Fruit fly (Drosophila melanogaster) whole organism, embryonic: ENCODE data around the gene CG5697.
A peak's percentile ranks its signal among the peaks of the same experiment; 100 is the strongest.

Source experiments
- BtbVII ChIP-seq: fragments of 200-800 bp; sonication (Bioruptor generic); optimal IDR thresholded peaks from 3 replicates; lab custom pipeline; 2017; ENCODE audit warnings: missing biosample characterization, mild to moderate bottlenecking, missing genetic modification characterization
- CG10462 ChIP-seq: fragments of 200-800 bp; sonication (Bioruptor generic); optimal IDR thresholded peaks from 2 replicates; lab custom pipeline; 2016; ENCODE audit warnings: missing biosample characterization, missing genetic modification characterization
- CG12071 ChIP-seq: fragments of 200-800 bp; sonication (Bioruptor generic); optimal IDR thresholded peaks from 3 replicates; lab custom pipeline; 2018; ENCODE audit warnings: missing biosample characterization, mild to moderate bottlenecking, missing genetic modification characterization
- CG12219 ChIP-seq: fragments of 200-800 bp; sonication (Bioruptor generic); optimal IDR thresholded peaks from 3 replicates; lab custom pipeline; 2018; ENCODE audit warnings: missing biosample characterization, mild to moderate bottlenecking, missing genetic modification characterization
- CG12391 ChIP-seq: fragments of 200-800 bp; sonication (Bioruptor generic); optimal IDR thresholded peaks from 3 replicates; lab custom pipeline; 2018; ENCODE audit warnings: missing biosample characterization, mild to moderate bottlenecking, missing genetic modification characterization, moderate library complexity
- CG14860 ChIP-seq: fragments of 200-800 bp; sonication (Bioruptor generic); IDR thresholded peaks from 3 replicates; pipeline ENCODE4 v1.3.6; 2022; ENCODE audit warnings: missing biosample characterization, missing genetic modification characterization; ENCODE audit not compliant: partially characterized antibody
- CG17829 ChIP-seq: fragments of 200-800 bp; optimal IDR thresholded peaks from 2 replicates; lab custom pipeline; 2019; ENCODE audit warnings: missing biosample characterization, mild to moderate bottlenecking, missing genetic modification characterization, moderate library complexity
- CG1832 ChIP-seq: fragments of 200-800 bp; sonication (Bioruptor generic); optimal IDR thresholded peaks from 2 replicates; lab custom pipeline; 2017; ENCODE audit warnings: missing biosample characterization, mild to moderate bottlenecking, missing genetic modification characterization, inconsistent platforms
- CG18599 ChIP-seq: fragments of 200-800 bp; sonication (Bioruptor generic); optimal IDR thresholded peaks from 3 replicates; lab custom pipeline; 2017; ENCODE audit warnings: missing biosample characterization, missing genetic modification characterization, mild to moderate bottlenecking, moderate library complexity, missing genetic modification reagents
- CG4360 ChIP-seq: fragments of 200-800 bp; sonication (Bioruptor generic); IDR thresholded peaks from 2 replicates; pipeline ENCODE4 v1.3.6; 2022; ENCODE audit warnings: missing biosample characterization, missing genetic modification characterization
- CG7987 ChIP-seq: fragments of 200-800 bp; sonication (Bioruptor generic); optimal IDR thresholded peaks from 2 replicates; lab custom pipeline; 2018; ENCODE audit warnings: missing biosample characterization, mild to moderate bottlenecking, missing genetic modification characterization, moderate library complexity
- CG8281 ChIP-seq: fragments of 200-800 bp; sonication (Bioruptor generic); optimal IDR thresholded peaks from 2 replicates; lab custom pipeline; 2018; ENCODE audit warnings: missing biosample characterization, mild to moderate bottlenecking, missing genetic modification characterization, moderate library complexity
- CG8290 ChIP-seq, 3 experiments: fragments of 200-800 bp; sonication (Bioruptor generic); optimal IDR thresholded peaks; 2 replicates each; lab custom pipeline; 2016 to 2019; ENCODE audit warnings: missing biosample characterization in 3 of 3, missing genetic modification characterization in 3 of 3, mild to moderate bottlenecking in 2 of 3, moderate library complexity in 1 of 3
- Dek ChIP-seq: fragments of 200-800 bp; sonication (Bioruptor generic); optimal IDR thresholded peaks from 3 replicates; lab custom pipeline; 2019; ENCODE audit warnings: missing biosample characterization, mild to moderate bottlenecking, missing genetic modification characterization, moderate library complexity
- Doc2 ChIP-seq: fragments of 200-800 bp; sonication (Bioruptor generic); IDR thresholded peaks from 2 replicates; pipeline ENCODE4 v1.3.6; 2022; ENCODE audit warnings: missing biosample characterization, missing genetic modification characterization
- Eip74EF ChIP-seq, 2 experiments: fragments of 200-800 bp in 1 of 2; fragments of >200 bp in 1 of 2; sonication (Bioruptor generic) in 1 of 2; optimal IDR thresholded peaks; 2 replicates each; lab custom pipeline; 2017 to 2019; ENCODE audit warnings: missing biosample characterization in 2 of 2, missing genetic modification characterization in 2 of 2, mild to moderate bottlenecking in 1 of 2, moderate library complexity in 1 of 2
- Fer1 ChIP-seq: fragments of 200-800 bp; sonication (Bioruptor generic); optimal IDR thresholded peaks from 2 replicates; lab custom pipeline; 2017; ENCODE audit warnings: missing biosample characterization, mild to moderate bottlenecking, missing genetic modification characterization
- HHEX ChIP-seq: fragments of 200-800 bp; sonication (Bioruptor generic); optimal IDR thresholded peaks from 3 replicates; lab custom pipeline; 2017; ENCODE audit warnings: missing biosample characterization, mild to moderate bottlenecking, missing genetic modification characterization, missing genetic modification reagents
- HLH4C ChIP-seq: fragments of 200-800 bp; sonication (Bioruptor generic); IDR thresholded peaks from 3 replicates; pipeline ENCODE4 v1.3.6; 2022; ENCODE audit warnings: missing biosample characterization, missing genetic modification characterization; ENCODE audit not compliant: partially characterized antibody
- Hand ChIP-seq: fragments of 200-800 bp; sonication (Bioruptor generic); optimal IDR thresholded peaks from 2 replicates; lab custom pipeline; 2017; ENCODE audit warnings: mild to moderate bottlenecking, missing biosample characterization, missing genetic modification reagents, missing genetic modification characterization
- Hr3 ChIP-seq: fragments of 200-800 bp; sonication (Bioruptor generic); optimal IDR thresholded peaks from 3 replicates; lab custom pipeline; 2016; ENCODE audit warnings: missing biosample characterization, missing genetic modification characterization
- Hr39 ChIP-seq: fragments of >200 bp; optimal IDR thresholded peaks from 2 replicates; lab custom pipeline; 2017
- Jarid2 ChIP-seq: fragments of 200-800 bp; sonication (Bioruptor generic); optimal IDR thresholded peaks from 3 replicates; lab custom pipeline; 2017; ENCODE audit warnings: mild to moderate bottlenecking, missing biosample characterization, missing genetic modification reagents, missing genetic modification characterization
- Kr ChIP-seq: fragments of 200-800 bp; sonication (Bioruptor generic); optimal IDR thresholded peaks from 2 replicates; lab custom pipeline; 2017; ENCODE audit warnings: missing biosample characterization, mild to moderate bottlenecking, missing genetic modification characterization
- Med ChIP-seq: fragments of 200-800 bp; sonication (Bioruptor generic); peaks from one replicate; lab custom pipeline; 2016; ENCODE audit warnings: missing biosample characterization, missing genetic modification characterization, mild to moderate bottlenecking, inconsistent platforms, moderate library complexity
- Meics ChIP-seq: fragments of 200-800 bp; sonication (Bioruptor generic); optimal IDR thresholded peaks from 2 replicates; lab custom pipeline; 2017; ENCODE audit warnings: missing biosample characterization, mild to moderate bottlenecking, missing genetic modification characterization
- Nf-YC ChIP-seq: fragments of 200-800 bp; optimal IDR thresholded peaks from 3 replicates; lab custom pipeline; 2019; ENCODE audit warnings: missing biosample characterization, mild to moderate bottlenecking, missing genetic modification characterization, moderate library complexity
- PHDP ChIP-seq: fragments of 200-800 bp; sonication (Bioruptor generic); optimal IDR thresholded peaks from 3 replicates; lab custom pipeline; 2018; ENCODE audit warnings: missing biosample characterization, mild to moderate bottlenecking, missing genetic modification characterization, moderate library complexity
- Sox102F ChIP-seq: fragments of 200-800 bp; sonication (Bioruptor generic); optimal IDR thresholded peaks from 2 replicates; lab custom pipeline; 2018; ENCODE audit warnings: missing biosample characterization, mild to moderate bottlenecking, missing genetic modification characterization, moderate library complexity
- Sry-δ ChIP-seq: fragments of 200-800 bp; sonication (Bioruptor generic); optimal IDR thresholded peaks from 2 replicates; lab custom pipeline; 2016; ENCODE audit warnings: missing biosample characterization, missing genetic modification characterization
- Ssrp ChIP-seq: fragments of 200-800 bp; sonication (Bioruptor generic); optimal IDR thresholded peaks from 2 replicates; lab custom pipeline; 2018; ENCODE audit warnings: missing biosample characterization, mild to moderate bottlenecking, missing genetic modification characterization, moderate library complexity
- abd-A ChIP-seq: fragments of 200-800 bp; sonication (Bioruptor generic); optimal IDR thresholded peaks from 3 replicates; lab custom pipeline; 2019; ENCODE audit warnings: missing biosample characterization, mild to moderate bottlenecking, missing genetic modification characterization, moderate library complexity
- ewg ChIP-seq: fragments of 200-800 bp; sonication (Bioruptor generic); optimal IDR thresholded peaks from 3 replicates; lab custom pipeline; 2017; ENCODE audit warnings: mild to moderate bottlenecking, missing biosample characterization, missing genetic modification reagents, missing genetic modification characterization
- fd64A ChIP-seq: fragments of 200-800 bp; sonication (Bioruptor generic); optimal IDR thresholded peaks from 3 replicates; lab custom pipeline; 2018; ENCODE audit warnings: missing biosample characterization, mild to moderate bottlenecking, missing genetic modification characterization
- mam ChIP-seq: fragments of 200-800 bp; sonication (Bioruptor generic); optimal IDR thresholded peaks from 3 replicates; lab custom pipeline; 2016; ENCODE audit warnings: missing biosample characterization, missing genetic modification characterization
- peb ChIP-seq: fragments of 200-800 bp; sonication (Bioruptor generic); IDR thresholded peaks from 2 replicates; pipeline ENCODE4 v1.3.6; 2022; ENCODE audit warnings: missing biosample characterization, missing genetic modification characterization
- rib ChIP-seq: fragments of 200-800 bp; sonication (Bioruptor generic); IDR thresholded peaks from 2 replicates; pipeline ENCODE4 v1.3.6; 2022; ENCODE audit warnings: missing biosample characterization, missing genetic modification characterization
- ro ChIP-seq: fragments of 200-800 bp; sonication (Bioruptor generic); IDR thresholded peaks from 2 replicates; pipeline ENCODE4 v1.3.6; 2022; ENCODE audit warnings: missing biosample characterization, missing genetic modification characterization
- run ChIP-seq: fragments of 200-800 bp; sonication (Bioruptor generic); optimal IDR thresholded peaks from 3 replicates; lab custom pipeline; 2018; ENCODE audit warnings: missing biosample characterization, mild to moderate bottlenecking, missing genetic modification characterization
- salm ChIP-seq: fragments of 200-800 bp; sonication (Bioruptor generic); optimal IDR thresholded peaks from 2 replicates; lab custom pipeline; 2018; ENCODE audit warnings: missing biosample characterization, mild to moderate bottlenecking, missing genetic modification characterization
- sens-2 ChIP-seq: fragments of 200-800 bp; sonication (Bioruptor generic); IDR thresholded peaks from 2 replicates; pipeline ENCODE4 v1.3.6; 2022; ENCODE audit warnings: missing biosample characterization, missing genetic modification characterization
- tap ChIP-seq: fragments of 200-800 bp; optimal IDR thresholded peaks from 3 replicates; lab custom pipeline; 2019; ENCODE audit warnings: missing biosample characterization, mild to moderate bottlenecking, missing genetic modification characterization, moderate library complexity
- tna ChIP-seq: fragments of 200-800 bp; sonication (Bioruptor generic); IDR thresholded peaks from 2 replicates; pipeline ENCODE4 v1.3.6; 2022; ENCODE audit warnings: missing biosample characterization, missing genetic modification characterization; ENCODE audit not compliant: partially characterized antibody
- twi ChIP-seq: fragments of 200-800 bp; optimal IDR thresholded peaks from 2 replicates; lab custom pipeline; 2019; ENCODE audit warnings: missing biosample characterization, mild to moderate bottlenecking, missing genetic modification characterization, moderate library complexity
- unc-4 ChIP-seq: fragments of 200-800 bp; sonication (Bioruptor generic); IDR thresholded peaks from 2 replicates; pipeline ENCODE4 v1.3.6; 2022; ENCODE audit warnings: missing biosample characterization, missing genetic modification characterization; ENCODE audit not compliant: partially characterized antibody
- usp ChIP-seq: fragments of >200 bp; optimal IDR thresholded peaks from 2 replicates; lab custom pipeline; 2017; ENCODE audit warnings: missing biosample characterization, missing genetic modification characterization
- yki ChIP-seq: fragments of >200 bp; optimal IDR thresholded peaks from 3 replicates; lab custom pipeline; 2018
- zen2 ChIP-seq: fragments of 200-800 bp; sonication (Bioruptor generic); IDR thresholded peaks from 3 replicates; pipeline ENCODE4 v1.3.6; 2022; ENCODE audit warnings: missing biosample characterization, missing genetic modification characterization; ENCODE audit not compliant: partially characterized antibody

The CG5697 gene

DNA sequence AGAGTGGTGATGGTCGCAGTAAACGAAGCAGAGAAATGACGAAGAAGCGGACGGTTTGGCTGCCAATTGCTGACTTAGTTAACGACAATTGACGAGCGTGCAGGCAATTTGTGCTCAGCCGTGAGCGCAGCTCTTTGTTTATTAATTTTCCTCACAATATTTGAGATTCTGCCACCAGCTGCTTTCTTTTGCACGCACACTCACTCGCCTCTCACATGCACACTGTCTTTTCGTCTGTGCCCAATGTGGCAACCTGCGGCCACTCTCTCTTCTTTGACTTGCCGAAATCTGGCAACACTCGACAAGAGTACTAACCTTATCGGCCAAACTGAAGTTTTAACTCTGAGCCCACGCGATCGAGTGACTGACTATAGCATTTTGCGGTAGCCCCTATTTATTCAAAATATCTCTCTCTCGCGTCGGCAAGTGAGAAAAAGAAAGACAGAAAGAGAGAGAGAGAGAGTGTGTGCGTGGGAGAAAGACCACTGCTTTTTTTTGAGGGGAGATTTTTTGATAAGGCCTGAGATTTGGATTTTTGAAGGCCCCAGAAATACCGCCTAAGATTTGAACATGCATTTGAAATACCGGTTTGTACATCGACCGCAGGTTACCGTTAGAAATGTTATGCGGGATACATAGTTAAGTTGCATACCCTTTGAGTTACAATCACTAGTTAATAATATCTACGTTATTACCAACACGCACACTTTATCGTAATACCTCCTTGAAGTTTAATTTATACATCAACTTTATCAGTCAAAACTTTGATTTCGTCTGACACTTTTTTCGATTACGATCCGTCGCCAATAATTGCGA lies 44.9 kb downstream of the CG5697 start, which contains the start of gene Mvl (continued):
- no peak for TF ChIP-seq Hr39
- TF ChIP-seq tna = 0 out of 2 replicates have a peak, but pooled peaks have one; percentile 19
- TF ChIP-seq usp = no peak
- TF ChIP-seq peb (GFP tag; lab: Robert Waterston, UW) = no peak
- peak; percentile 78 for TF ChIP-seq CG7987 (GFP tag; lab: Kevin White, UChicago)
- TF ChIP-seq rib = no peak; the same call in 1 of the 2 replicates
- TF ChIP-seq Nf-YC (tag; lab: Kevin White, UChicago) = peak; percentile 12
- no peak for TF ChIP-seq tap (tag; lab: Kevin White, UChicago)
- TF ChIP-seq Sox102F (GFP tag; lab: Kevin White, UChicago) = no peak
- TF ChIP-seq sens-2 = 0 out of 2 replicates have a peak, but pooled peaks have one; percentile 44
- peak; percentile 69 for TF ChIP-seq Med (GFP tag; lab: Kevin White, UChicago)
- TF ChIP-seq Meics (GFP tag; lab: Kevin White, UChicago) = no peak
- TF ChIP-seq Ssrp (tag; lab: Kevin White, UChicago) = no peak
- TF ChIP-seq Jarid2 (GFP tag; lab: Kevin White, UChicago) = peak; percentile 74
- no peak for TF ChIP-seq ro (GFP tag; lab: Robert Waterston, UW)
- peak; percentile 38 for TF ChIP-seq Sry-δ (GFP tag; lab: Kevin White, UChicago)
- no peak for TF ChIP-seq salm (tag; lab: Kevin White, UChicago)
- no peak for TF ChIP-seq CG12219 (GFP tag; lab: Kevin White, UChicago)
- no peak for TF ChIP-seq Hr3
- TF ChIP-seq Hand (GFP tag; lab: Kevin White, UChicago) = no peak
- TF ChIP-seq CG4360 (GFP tag; lab: Robert Waterston, UW) = no peak
- no peak for TF ChIP-seq Kr (GFP tag; lab: Kevin White, UChicago)
- no peak for TF ChIP-seq abd-A (tag; lab: Kevin White, UChicago)
- no peak for TF ChIP-seq unc-4 (GFP tag; lab: Robert Waterston, UW)
- peak; percentile 66 for TF ChIP-seq CG17829 (tag; lab: Kevin White, UChicago)
- peak; percentile 29 for TF ChIP-seq Fer1 (GFP tag; lab: Kevin White, UChicago)
- TF ChIP-seq CG12391 (tag; lab: Kevin White, UChicago) = no peak
- no peak for TF ChIP-seq run (tag; lab: Kevin White, UChicago)
- TF ChIP-seq PHDP = no peak
- peak; percentile 82 for TF ChIP-seq ewg (GFP tag; lab: Kevin White, UChicago)
- peak; percentile 71; the same call in 2 of the 3 replicates for TF ChIP-seq zen2 (GFP tag; lab: Robert Waterston, UW)
- TF ChIP-seq CG10462 (GFP tag; lab: Kevin White, UChicago) = no peak
- no peak for TF ChIP-seq mam
- TF ChIP-seq Dek (tag; lab: Kevin White, UChicago) = no peak
- TF ChIP-seq Doc2 (GFP tag; lab: Robert Waterston, UW) = no peak
- TF ChIP-seq Eip74EF (GFP tag; optimal IDR thresholded peaks at IDR 0.05; lab: Kevin White, UChicago) = no peak
- TF ChIP-seq yki = peak; percentile 53
- no peak for TF ChIP-seq CG8281 (tag; lab: Kevin White, UChicago)
- no peak for TF ChIP-seq BtbVII (GFP tag; lab: Kevin White, UChicago)
- peak; percentile 37 for TF ChIP-seq CG18599
- TF ChIP-seq CG8290 (GFP tag; optimal IDR thresholded peaks at IDR 0.05; lab: Kevin White, UChicago) = peak; percentile 83
- TF ChIP-seq CG8290 (tag; optimal IDR thresholded peaks at IDR 0.05; lab: Kevin White, UChicago) = peak; percentile 60 to 70
- peak; percentile 74 for TF ChIP-seq CG1832 (GFP tag; lab: Kevin White, UChicago)
- no peak for TF ChIP-seq fd64A (GFP tag; lab: Kevin White, UChicago)
- TF ChIP-seq HHEX (GFP tag; lab: Kevin White, UChicago) = no peak
- no peak for TF ChIP-seq CG12071
- TF ChIP-seq CG14860 = 0 out of 3 replicates have a peak, but pooled peaks have one; percentile 25
- TF ChIP-seq HLH4C (GFP tag; lab: Robert Waterston, UW) = no peak; the same call in 2 of the 3 replicates
- TF ChIP-seq twi (tag; lab: Kevin White, UChicago) = no peak
